Worm (Caenorhabditis elegans): ENCODE data around the gene ZK856.4.

ZK856.4 gene

DNA sequence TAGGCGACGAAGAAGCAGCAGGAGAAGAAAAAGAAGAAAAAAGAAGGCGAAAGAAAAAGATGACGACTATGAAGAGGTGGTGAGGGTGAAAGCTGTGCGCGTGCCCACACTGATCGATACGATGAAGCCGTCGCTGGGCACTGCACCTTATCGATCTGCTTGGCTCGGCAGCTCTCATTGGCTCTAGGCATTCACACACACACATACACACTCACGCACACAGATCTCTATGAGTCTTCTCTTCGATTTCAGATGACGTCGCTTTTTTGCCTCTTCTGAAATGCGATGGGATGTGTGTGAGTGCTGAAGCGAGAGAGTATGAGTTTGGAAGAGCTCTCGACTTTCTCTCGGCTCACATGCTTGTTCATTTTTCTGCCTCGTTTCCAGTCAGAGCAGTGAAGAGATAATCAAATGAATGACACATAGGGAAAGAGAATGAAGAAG, 8.4 kb upstream of the ZK856.4 start (continued):
- no peak for TF ChIP-seq attf-6 (GFP tag; IDR thresholded peaks at IDR 0.05)
- no peak for TF ChIP-seq Y95B8A.8 (GFP tag; IDR thresholded peaks at IDR 0.05)

DNA sequence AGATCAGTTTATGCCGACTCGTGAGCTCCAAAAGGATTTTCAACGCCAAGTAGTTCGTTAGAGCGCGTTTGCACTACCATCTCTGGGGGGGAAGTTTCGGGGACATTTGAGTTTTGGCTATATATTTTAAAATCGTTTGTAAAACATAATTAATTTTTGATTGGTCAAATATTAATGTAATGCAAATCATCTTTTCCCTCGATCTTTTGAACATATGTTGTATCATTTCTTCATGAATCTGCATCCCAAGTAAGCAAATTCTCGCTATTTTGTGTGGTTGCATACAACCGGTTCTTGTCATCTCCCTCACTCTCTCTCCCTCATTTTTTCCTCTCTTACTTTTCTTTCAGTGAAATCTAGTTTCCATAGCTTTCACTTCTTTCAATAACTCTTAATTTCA, 4.9 kb upstream of the ZK856.4 start:
- TF ChIP-seq mcd-1 (GFP tag; IDR thresholded peaks at IDR 0.05) (peak; percentile 91), attf-3 (GFP tag; conservative IDR thresholded peaks at IDR 0.05) (0 out of 2 replicates have a peak, but pooled peaks have one; percentile 18), hmg-1.2 (GFP tag; IDR thresholded peaks at IDR 0.05) (peak; percentile 10; the same call in 1 of the 2 replicates), lin-26 (GFP tag; IDR thresholded peaks at IDR 0.05) (no peak), lin-40 (tag; optimal IDR thresholded peaks at IDR 0.05) (peak; percentile 31), snpc-4 (GFP tag; optimal IDR thresholded peaks at IDR 0.05) (no peak), snpc-4 (tag; optimal IDR thresholded peaks at IDR 0.05) (peak in 2 of 4 experiments; percentile 14 to 23), attf-5 (GFP tag; optimal IDR thresholded peaks at IDR 0.05) (peak; percentile 44), let-607 (tag; optimal IDR thresholded peaks at IDR 0.05) (peak in 1 of 2 experiments; percentile 6), ceh-100 (GFP tag; IDR thresholded peaks at IDR 0.05) (peak; percentile 91), madf-3 (GFP tag; IDR thresholded peaks at IDR 0.05) (no peak), cebp-1 (GFP tag; IDR thresholded peaks at IDR 0.05) (no peak), cebp-1 (tag; optimal IDR thresholded peaks at IDR 0.05) (peak; percentile 32), ceh-27 (GFP tag; optimal IDR thresholded peaks at IDR 0.05) (peak; percentile 56), K12H6.12 (tag; optimal IDR thresholded peaks at IDR 0.05) (peak; percentile 43), F57A8.1 (GFP tag; optimal IDR thresholded peaks at IDR 0.05) (no peak), nhr-80 (tag; optimal IDR thresholded peaks at IDR 0.05) (peak; percentile 16), ztf-18 (tag; optimal IDR thresholded peaks at IDR 0.05) (peak; percentile 30), ZK185.1 (tag; optimal IDR thresholded peaks at IDR 0.05; ENCODE audit: poor library complexity, severe bottlenecking) (peak; percentile 2), chd-7 (tag; optimal IDR thresholded peaks at IDR 0.05) (no peak), dox-1 (GFP tag; IDR thresholded peaks at IDR 0.05) (peak; percentile 58; the same call in 1 of the 2 replicates), Y67H2A.10 (GFP tag; conservative IDR thresholded peaks at IDR 0.05) (no peak), nfya-1 (tag; optimal IDR thresholded peaks at IDR 0.05; ENCODE audit: borderline replicate concordance, insufficient read depth) (no peak), ztf-26 (tag; optimal IDR thresholded peaks at IDR 0.05) (no peak), snpc-1.1 (tag; optimal IDR thresholded peaks at IDR 0.05; ENCODE audit: insufficient read depth) (no peak), ztf-22 (GFP tag; optimal IDR thresholded peaks at IDR 0.05) (no peak), F22D6.2 (tag; optimal IDR thresholded peaks at IDR 0.05) (no peak), ceh-79 (tag; optimal IDR thresholded peaks at IDR 0.05) (no peak)

DNA sequence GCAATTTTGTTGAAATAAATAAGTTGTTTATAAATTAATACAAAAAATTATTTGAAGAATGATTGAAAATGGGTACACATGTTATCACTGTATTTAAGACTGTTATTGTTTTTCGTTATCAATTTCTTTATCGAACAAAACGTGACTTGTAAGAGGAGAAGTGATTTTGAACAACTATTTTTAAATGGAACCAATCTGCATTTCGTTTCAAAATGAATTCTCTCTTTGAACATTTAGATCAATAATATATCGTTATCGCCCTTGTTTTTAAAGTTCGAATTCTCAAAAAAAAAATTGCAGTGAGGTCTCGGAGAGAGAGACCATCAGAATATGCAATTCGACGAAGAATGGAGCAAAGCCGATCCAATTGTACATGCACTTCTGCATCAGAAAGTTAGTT, 3.8 kb upstream of the ZK856.4 start, which contains the start of gene cul-5:
Gene cul-5, plus strand, starts transcription at position 301 of the 400 bp plus-strand sequence.
- TF ChIP-seq let-607 (tag; optimal IDR thresholded peaks at IDR 0.05): no peak
- no peak for TF ChIP-seq nhr-120 (GFP tag; IDR thresholded peaks at IDR 0.05)
- no peak for TF ChIP-seq nfya-1 (tag; optimal IDR thresholded peaks at IDR 0.05; ENCODE audit: borderline replicate concordance, insufficient read depth)
- TF ChIP-seq bed-2 (GFP tag; IDR thresholded peaks at IDR 0.05): no peak
- TF ChIP-seq egrh-3 (GFP tag; IDR thresholded peaks at IDR 0.05): no peak
- TF ChIP-seq lir-1 (GFP tag; conservative IDR thresholded peaks at IDR 0.05): no peak
- no peak for TF ChIP-seq tbp1 (GFP tag; optimal IDR thresholded peaks at IDR 0.05)
- no peak for TF ChIP-seq unc-130 (GFP tag; optimal IDR thresholded peaks at IDR 0.05)
